Worm (Caenorhabditis elegans) whole organism, L3 larva: ENCODE measurements around the gene lin-9.

Experiments
- R02D3.7 ChIP-seq: fragments of 150-350 bp; optimal IDR thresholded peaks from 2 replicates; lab custom pipeline; 2014; ENCODE audit warnings: missing biosample characterization, missing genetic modification characterization
- ZK546.5 ChIP-seq: sonication (generic microtip); optimal IDR thresholded peaks from 2 replicates; lab custom pipeline; 2017; ENCODE audit warnings: missing biosample characterization, missing genetic modification characterization
- aly-2 ChIP-seq: fragments of 150-350 bp; optimal IDR thresholded peaks from 2 replicates; lab custom pipeline; 2014; ENCODE audit warnings: missing biosample characterization, missing genetic modification characterization
- ama-1 ChIP-seq: fragments of 150-350 bp; optimal IDR thresholded peaks from 2 replicates; lab custom pipeline; 2018
- ceh-16 ChIP-seq: sonication (generic microtip); optimal IDR thresholded peaks from 2 replicates; lab custom pipeline; 2017; ENCODE audit warnings: missing biosample characterization, missing genetic modification characterization
- ceh-28 ChIP-seq: fragments of 150-350 bp; optimal IDR thresholded peaks from 2 replicates; lab custom pipeline; 2014; ENCODE audit warnings: missing biosample characterization, missing genetic modification reagents, missing genetic modification characterization
- ceh-82 ChIP-seq: fragments of 150-350 bp; optimal IDR thresholded peaks from 2 replicates; lab custom pipeline; 2014; ENCODE audit warnings: missing biosample characterization, missing genetic modification characterization
- ceh-9 ChIP-seq: sonication (generic microtip); optimal IDR thresholded peaks from 2 replicates; lab custom pipeline; 2018; ENCODE audit warnings: missing biosample characterization, missing genetic modification characterization
- daf-12 ChIP-seq: fragments of 150-350 bp; optimal IDR thresholded peaks from 2 replicates; lab custom pipeline; 2014; ENCODE audit warnings: missing biosample characterization, missing genetic modification reagents, missing genetic modification characterization
- egl-27 ChIP-seq: sonication (generic microtip); optimal IDR thresholded peaks from 4 replicates; lab custom pipeline; 2017; ENCODE audit warnings: missing biosample characterization, missing genetic modification reagents, missing genetic modification characterization
- egl-5 ChIP-seq: fragments of 150-350 bp; optimal IDR thresholded peaks from 2 replicates; lab custom pipeline; 2017; ENCODE audit warnings: missing biosample characterization, missing genetic modification reagents, missing genetic modification characterization, inconsistent platforms
- elt-1 ChIP-seq: fragments of 150-350 bp; optimal IDR thresholded peaks from 2 replicates; lab custom pipeline; 2014; ENCODE audit warnings: missing biosample characterization, missing genetic modification characterization
- elt-2 ChIP-seq: sonication (generic microtip); optimal IDR thresholded peaks from 2 replicates; lab custom pipeline; 2016; ENCODE audit warnings: missing genetic modification reagents, mild to moderate bottlenecking, missing genetic modification characterization, missing compliant biosample characterization
- elt-3 ChIP-seq, 3 experiments: fragments of 150-350 bp in 1 of 3; sonication (generic microtip) in 2 of 3; optimal IDR thresholded peaks; 2 replicates in 2 of 3; 4 replicates in 1 of 3; lab custom pipeline; 2014 to 2017; ENCODE audit warnings: missing biosample characterization in 3 of 3, missing genetic modification characterization in 3 of 3
- eor-1 ChIP-seq, 2 experiments: fragments of 150-350 bp; optimal IDR thresholded peaks; 2 replicates each; lab custom pipeline; 2014 to 2018; ENCODE audit warnings: missing biosample characterization in 2 of 2, missing genetic modification characterization in 2 of 2
- fkh-2 ChIP-seq: fragments of 150-350 bp; optimal IDR thresholded peaks from 2 replicates; lab custom pipeline; 2014; ENCODE audit warnings: missing biosample characterization, missing genetic modification reagents, missing genetic modification characterization
- fos-1 ChIP-seq: fragments of 150-350 bp; optimal IDR thresholded peaks from 2 replicates; lab custom pipeline; 2014; ENCODE audit warnings: missing biosample characterization, missing genetic modification characterization
- hmg-11 ChIP-seq: sonication (generic microtip); optimal IDR thresholded peaks from 2 replicates; lab custom pipeline; 2016; ENCODE audit warnings: missing genetic modification characterization, missing compliant biosample characterization
- jun-1 ChIP-seq: fragments of 150-350 bp; optimal IDR thresholded peaks from 2 replicates; lab custom pipeline; 2014; ENCODE audit warnings: missing biosample characterization, missing genetic modification reagents, missing genetic modification characterization
- lin-15B ChIP-seq: fragments of 150-350 bp; optimal IDR thresholded peaks from 2 replicates; lab custom pipeline; 2014; ENCODE audit warnings: missing biosample characterization, missing genetic modification characterization
- lin-39 ChIP-seq: fragments of 150-350 bp; optimal IDR thresholded peaks from 2 replicates; lab custom pipeline; 2018; ENCODE audit warnings: missing biosample characterization, missing genetic modification reagents, missing genetic modification characterization
- lsy-12 ChIP-seq: sonication (generic microtip); optimal IDR thresholded peaks from 2 replicates; lab custom pipeline; 2016; ENCODE audit warnings: mild to moderate bottlenecking, missing genetic modification characterization, missing compliant biosample characterization
- mdl-1 ChIP-seq: fragments of 150-350 bp; optimal IDR thresholded peaks from 2 replicates; lab custom pipeline; 2014; ENCODE audit warnings: missing biosample characterization, missing genetic modification characterization
- mml-1 ChIP-seq: fragments of 150-350 bp; sonication (generic microtip); optimal IDR thresholded peaks from 3 replicates; lab custom pipeline; 2014; ENCODE audit warnings: missing biosample characterization, missing genetic modification characterization
- nfya-1 ChIP-seq: sonication (generic microtip); optimal IDR thresholded peaks from 2 replicates; lab custom pipeline; 2017; ENCODE audit warnings: missing genetic modification characterization, mild to moderate bottlenecking, missing compliant biosample characterization, antibody characterized with exemption, moderate library complexity; ENCODE audit not compliant: insufficient read depth
- nhr-11 ChIP-seq: fragments of 150-350 bp; optimal IDR thresholded peaks from 2 replicates; lab custom pipeline; 2014; ENCODE audit warnings: missing biosample characterization, missing genetic modification characterization
- nhr-12 ChIP-seq: fragments of 150-350 bp; optimal IDR thresholded peaks from 2 replicates; lab custom pipeline; 2014; ENCODE audit warnings: missing biosample characterization, missing genetic modification characterization
- nhr-23 ChIP-seq: fragments of 150-350 bp; optimal IDR thresholded peaks from 2 replicates; lab custom pipeline; 2014; ENCODE audit warnings: missing biosample characterization, missing genetic modification reagents, missing genetic modification characterization
- nhr-237 ChIP-seq: fragments of 150-350 bp; optimal IDR thresholded peaks from 2 replicates; lab custom pipeline; 2014; ENCODE audit warnings: missing biosample characterization, missing genetic modification characterization
- nhr-25 ChIP-seq: sonication (generic microtip); optimal IDR thresholded peaks from 2 replicates; lab custom pipeline; 2017; ENCODE audit warnings: missing biosample characterization, missing genetic modification characterization
- nhr-43 ChIP-seq: sonication (generic microtip); optimal IDR thresholded peaks from 2 replicates; lab custom pipeline; 2016; ENCODE audit warnings: mild to moderate bottlenecking, missing genetic modification characterization, missing compliant biosample characterization; ENCODE audit not compliant: poor library complexity, severe bottlenecking
- nhr-76 ChIP-seq: fragments of 150-350 bp; sonication (generic microtip); optimal IDR thresholded peaks from 5 replicates; lab custom pipeline; 2014; ENCODE audit warnings: missing biosample characterization, missing genetic modification characterization
- pha-4 ChIP-seq: fragments of 150-350 bp; optimal IDR thresholded peaks from 2 replicates; lab custom pipeline; 2014; ENCODE audit warnings: missing biosample characterization, missing genetic modification reagents, missing genetic modification characterization
- pqm-1 ChIP-seq: fragments of 150-350 bp; optimal IDR thresholded peaks from 2 replicates; lab custom pipeline; 2017; ENCODE audit warnings: missing biosample characterization, missing genetic modification characterization, inconsistent platforms
- sea-2 ChIP-seq: fragments of 150-350 bp; sonication (generic microtip); optimal IDR thresholded peaks from 4 replicates; lab custom pipeline; 2014; ENCODE audit warnings: missing biosample characterization, missing genetic modification reagents, missing genetic modification characterization
- skn-1 ChIP-seq: fragments of 150-350 bp; optimal IDR thresholded peaks from 2 replicates; lab custom pipeline; 2014; ENCODE audit warnings: missing biosample characterization, missing genetic modification characterization
- snpc-4 ChIP-seq: fragments of 150-350 bp; optimal IDR thresholded peaks from 2 replicates; lab custom pipeline; 2014; ENCODE audit warnings: missing biosample characterization, missing genetic modification characterization
- tbx-2 ChIP-seq: sonication (generic microtip); optimal IDR thresholded peaks from 2 replicates; lab custom pipeline; 2016; ENCODE audit warnings: mild to moderate bottlenecking, missing genetic modification characterization, missing compliant biosample characterization
- unc-39 ChIP-seq: sonication (generic microtip); optimal IDR thresholded peaks from 4 replicates; lab custom pipeline; 2017; ENCODE audit warnings: missing biosample characterization, missing genetic modification characterization
- unc-62 ChIP-seq: fragments of 150-350 bp; sonication (generic microtip); optimal IDR thresholded peaks from 4 replicates; lab custom pipeline; 2014; ENCODE audit warnings: missing biosample characterization, missing genetic modification reagents, missing genetic modification characterization
- zag-1 ChIP-seq: fragments of 150-350 bp; optimal IDR thresholded peaks from 2 replicates; lab custom pipeline; 2014; ENCODE audit warnings: missing biosample characterization, missing genetic modification characterization
- ztf-11 ChIP-seq: fragments of 150-350 bp; optimal IDR thresholded peaks from 2 replicates; lab custom pipeline; 2014; ENCODE audit warnings: missing biosample characterization, missing genetic modification characterization
- ztf-4 ChIP-seq: fragments of 150-350 bp; optimal IDR thresholded peaks from 2 replicates; lab custom pipeline; 2014; ENCODE audit warnings: missing biosample characterization, missing genetic modification characterization

The lin-9 gene

DNA sequence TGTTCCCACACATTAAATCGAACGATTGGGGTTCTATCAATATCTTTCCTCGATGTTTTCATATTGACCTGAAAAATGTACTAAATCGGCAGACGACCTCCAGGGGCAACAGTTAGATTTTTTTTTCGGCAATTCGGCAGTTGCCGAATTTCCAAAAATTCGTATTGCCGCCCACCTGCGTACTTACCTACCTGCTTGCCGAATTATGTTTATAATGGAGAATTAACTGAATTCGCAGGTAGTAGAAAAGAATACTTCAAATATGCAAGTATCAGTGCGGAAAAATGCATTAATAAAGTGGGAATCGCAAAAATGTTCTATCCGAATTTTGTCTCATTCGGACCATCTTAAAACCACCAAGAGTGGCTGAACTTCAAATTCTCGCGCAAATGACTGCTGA is 34.3 kb downstream of the lin-9 start:
- TF ChIP-seq mml-1 (no peak), aly-2 (no peak), ama-1 (lab: Kevin White, UChicago) (no peak), elt-2 (tag; lab: Kevin White, UChicago) (no peak), nhr-43 (tag; lab: Kevin White, UChicago) (no peak), nhr-12 (tag; lab: Kevin White, UChicago) (no peak), R02D3.7 (no peak), fkh-2 (tag; lab: Kevin White, UChicago) (no peak), pqm-1 (tag; lab: Kevin White, UChicago) (no peak), egl-5 (tag; lab: Kevin White, UChicago) (no peak)

DNA sequence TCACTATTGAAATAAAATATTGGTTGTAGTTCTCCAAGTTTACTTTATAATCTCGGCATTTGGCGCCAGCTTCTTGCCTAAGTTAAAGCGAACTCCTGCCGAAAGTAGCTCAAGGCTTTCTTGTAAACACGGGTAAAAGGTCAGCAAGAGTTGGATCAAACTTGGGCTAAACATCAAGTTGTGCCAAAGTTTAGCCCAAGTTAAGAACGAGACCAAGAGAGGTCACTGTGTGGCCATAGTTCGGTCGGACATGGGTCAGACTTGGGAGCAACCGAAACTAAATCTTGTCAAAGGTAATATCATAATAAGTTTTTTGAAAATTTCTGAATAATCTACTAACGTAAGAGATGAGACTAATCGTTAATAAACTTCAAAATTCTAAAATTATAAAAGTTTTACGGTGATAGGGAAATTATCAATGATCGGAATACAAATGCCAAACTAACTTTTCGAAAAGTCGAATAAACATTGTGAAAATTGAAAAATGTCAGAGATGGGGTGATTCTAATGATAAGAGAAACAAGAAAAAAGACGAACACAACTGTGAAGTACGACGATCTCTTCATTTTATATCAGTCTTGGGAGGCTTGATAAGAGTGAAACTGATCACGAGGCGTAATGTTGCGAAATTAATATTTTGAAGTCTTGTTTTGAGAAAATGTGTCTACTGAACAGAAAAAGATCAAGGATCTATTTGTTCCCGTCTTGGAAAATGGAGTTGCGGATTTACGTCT is 35.8 kb downstream of the lin-9 start:
- TF ChIP-seq nhr-43 (tag; lab: Kevin White, UChicago) (peak; percentile 22), elt-3 (tag; optimal IDR thresholded peaks at IDR 0.05; lab: Kevin White, UChicago) (peak in 1 of 3 experiments; percentile 73), nhr-25 (peak; percentile 45), lin-15B (tag; lab: Kevin White, UChicago) (no peak), elt-2 (tag; lab: Kevin White, UChicago) (peak; percentile 88), mdl-1 (tag; lab: Kevin White, UChicago) (no peak), ama-1 (lab: Kevin White, UChicago) (peak; percentile 14), nfya-1 (tag; lab: Kevin White, UChicago) (peak; percentile 27), nhr-23 (tag; lab: Kevin White, UChicago) (peak; percentile 67), ceh-28 (tag; lab: Kevin White, UChicago) (peak; percentile 51), pqm-1 (tag; lab: Kevin White, UChicago) (peak; percentile 94), unc-62 (GFP tag; lab: Kevin White, UChicago) (no peak), pha-4 (tag; lab: Kevin White, UChicago) (peak; percentile 63), elt-1 (tag; lab: Kevin White, UChicago) (no peak), nhr-11 (no peak), jun-1 (tag; lab: Kevin White, UChicago) (peak; percentile 65)
- TF ChIP-seq, all 47 proteins: peak for 11

DNA sequence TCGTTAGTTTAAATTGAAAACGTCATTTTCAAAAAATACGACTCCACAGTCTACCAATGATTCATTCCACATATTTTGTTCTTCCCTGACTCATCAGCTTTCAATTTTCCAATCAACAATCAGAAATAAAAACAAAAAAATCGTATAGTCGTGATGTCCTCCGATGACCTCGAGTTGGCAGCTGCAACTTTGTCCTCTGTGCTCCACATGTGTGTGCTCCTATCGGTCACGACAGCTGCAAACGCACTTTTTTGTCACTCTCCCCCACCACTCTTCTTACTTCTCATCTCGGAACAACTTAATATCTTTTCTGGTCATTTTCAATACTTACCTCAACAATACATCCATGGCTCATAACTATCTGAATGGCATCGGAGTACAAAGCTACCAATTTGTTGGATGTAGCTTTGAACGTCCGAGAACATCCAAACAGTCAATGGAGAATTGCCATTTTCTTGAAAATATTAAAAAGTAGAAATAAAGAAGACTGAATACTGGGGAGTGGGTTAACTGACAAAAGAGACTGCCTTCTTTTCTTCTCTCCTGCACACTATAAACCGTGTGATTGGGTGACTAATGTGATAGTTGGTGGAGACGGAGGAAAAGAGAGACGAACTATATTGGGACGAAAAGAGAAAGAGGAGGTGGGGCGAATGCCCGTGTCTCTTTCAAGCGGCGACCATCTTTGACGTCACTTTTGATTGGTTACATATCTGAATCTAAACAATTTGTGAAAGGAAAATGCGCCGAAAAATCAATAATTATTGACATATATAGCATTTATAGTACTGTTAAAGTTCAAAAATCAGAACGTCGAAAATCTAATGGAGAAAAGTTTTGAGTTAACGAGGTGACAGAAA is 36.7 kb downstream of the lin-9 start:
- TF ChIP-seq ceh-16, result no peak
- TF ChIP-seq ceh-28 (tag; lab: Kevin White, UChicago), result peak; percentile 53
- TF ChIP-seq nhr-11, result no peak
- peak; percentile 7 for TF ChIP-seq egl-5 (tag; lab: Kevin White, UChicago)
- TF ChIP-seq fos-1, result no peak
- no peak for TF ChIP-seq mdl-1 (tag; lab: Kevin White, UChicago)
- no peak for TF ChIP-seq daf-12 (tag; lab: Kevin White, UChicago)
- TF ChIP-seq egl-27 (tag; lab: Kevin White, UChicago), result no peak
- TF ChIP-seq lin-15B (tag; lab: Kevin White, UChicago), result no peak
- no peak for TF ChIP-seq snpc-4 (tag; lab: Kevin White, UChicago)
- TF ChIP-seq tbx-2 (tag; lab: Kevin White, UChicago), result no peak
- no peak for TF ChIP-seq ztf-11 (tag; lab: Kevin White, UChicago)
- TF ChIP-seq ceh-9, result no peak
- TF ChIP-seq mml-1, result no peak
- TF ChIP-seq zag-1 (tag; lab: Kevin White, UChicago), result no peak
- TF ChIP-seq skn-1 (tag; lab: Kevin White, UChicago), result no peak
- TF ChIP-seq nhr-25, result peak; percentile 69
- TF ChIP-seq unc-62 (GFP tag; lab: Kevin White, UChicago), result no peak
- no peak for TF ChIP-seq nhr-76 (tag; lab: Kevin White, UChicago)
- TF ChIP-seq lsy-12, result peak; percentile 20
- TF ChIP-seq nhr-23 (tag; lab: Kevin White, UChicago), result peak; percentile 20
- TF ChIP-seq elt-1 (tag; lab: Kevin White, UChicago), result no peak
- TF ChIP-seq elt-3 (tag; optimal IDR thresholded peaks at IDR 0.05; lab: Kevin White, UChicago), result no peak
- TF ChIP-seq nhr-43 (tag; lab: Kevin White, UChicago), result no peak
- peak; percentile 30 for TF ChIP-seq pqm-1 (tag; lab: Kevin White, UChicago)
- peak; percentile 2 for TF ChIP-seq lin-39 (tag; lab: Kevin White, UChicago)
- no peak for TF ChIP-seq ceh-82 (tag; lab: Kevin White, UChicago)
- TF ChIP-seq ZK546.5 (tag; lab: Kevin White, UChicago), result no peak
- no peak for TF ChIP-seq aly-2
- TF ChIP-seq elt-2 (tag; lab: Kevin White, UChicago), result peak; percentile 50
- no peak for TF ChIP-seq sea-2 (GFP tag; lab: Kevin White, UChicago)
- TF ChIP-seq eor-1 (tag; optimal IDR thresholded peaks at IDR 0.05; lab: Kevin White, UChicago), result no peak
- TF ChIP-seq unc-39 (tag; lab: Kevin White, UChicago), result no peak
- no peak for TF ChIP-seq hmg-11
- no peak for TF ChIP-seq fkh-2 (tag; lab: Kevin White, UChicago)
- TF ChIP-seq R02D3.7, result no peak
- TF ChIP-seq ztf-4, result no peak
- peak; percentile 49 for TF ChIP-seq jun-1 (tag; lab: Kevin White, UChicago)
- no peak for TF ChIP-seq nhr-237
